Worm (Caenorhabditis elegans): Measurements from ENCODE around the gene C37C3.11.
A peak's percentile ranks its signal among the peaks of the same experiment; 100 is the strongest.

DNA sequence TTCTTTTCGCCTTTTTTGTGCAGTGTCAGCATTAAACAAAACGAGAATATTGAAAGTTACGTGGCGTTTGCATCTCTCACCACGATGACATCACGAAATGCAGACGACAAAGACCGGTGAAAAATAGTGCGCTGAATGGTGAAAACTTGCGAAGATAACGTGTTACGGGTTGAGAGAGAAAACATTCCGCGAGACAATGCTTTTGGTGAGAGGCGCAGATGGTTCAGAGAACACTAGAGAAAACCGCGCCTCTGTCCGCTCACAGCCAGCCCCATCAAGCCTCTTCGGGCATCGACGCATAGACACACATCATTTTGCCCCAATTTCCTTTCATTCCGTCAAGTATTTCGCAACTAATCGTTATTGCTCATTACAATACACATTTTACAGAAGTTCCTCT lies 10.0 kb downstream of the C37C3.11 start, which contains the start of the genes C37C3.9 and C37C3.18:
- peak; percentile 73 for TF ChIP-seq unc-55 (GFP tag; optimal IDR thresholded peaks at IDR 0.05)
- TF ChIP-seq nhr-232 (tag; optimal IDR thresholded peaks at IDR 0.05): no peak
- no peak for TF ChIP-seq pha-4 (tag; optimal IDR thresholded peaks at IDR 0.05)
- no peak for TF ChIP-seq hlh-13 (GFP tag; optimal IDR thresholded peaks at IDR 0.05)
- no peak for TF ChIP-seq ama-1 (optimal IDR thresholded peaks at IDR 0.05)
- no peak for TF ChIP-seq pat-9 (tag; optimal IDR thresholded peaks at IDR 0.05)
- no peak for TF ChIP-seq hlh-8 (tag; optimal IDR thresholded peaks at IDR 0.05)
- TF ChIP-seq ceh-9 (tag; optimal IDR thresholded peaks at IDR 0.05): no peak
- peak; percentile 19 for TF ChIP-seq tbx-2 (tag; optimal IDR thresholded peaks at IDR 0.05)
- no peak for TF ChIP-seq elt-2 (tag; optimal IDR thresholded peaks at IDR 0.05)
- TF ChIP-seq ceh-31 (tag; optimal IDR thresholded peaks at IDR 0.05): peak; percentile 42

All from whole organism, late embryonic.